Fruit fly (Drosophila melanogaster) whole organism, embryonic: ENCODE measurements around the gene Urm1.

Source experiments
- CG10462 ChIP-seq: fragments of 200-800 bp; sonication (Bioruptor generic); optimal IDR thresholded peaks from 2 replicates; lab custom pipeline; 2016; ENCODE audit warnings: missing biosample characterization, missing genetic modification characterization
- CG13123 ChIP-seq: fragments of 200-800 bp; sonication (Bioruptor generic); optimal IDR thresholded peaks from 2 replicates; lab custom pipeline; 2016; ENCODE audit warnings: missing biosample characterization, missing genetic modification characterization
- CG14050 ChIP-seq: fragments of 200-800 bp; sonication (Bioruptor generic); IDR thresholded peaks from 3 replicates; pipeline ENCODE4 v1.3.6; 2022; ENCODE audit warnings: missing biosample characterization, missing genetic modification characterization
- CG1603 ChIP-seq: fragments of 200-800 bp; sonication (Bioruptor generic); optimal IDR thresholded peaks from 2 replicates; lab custom pipeline; 2019; ENCODE audit warnings: missing biosample characterization, mild to moderate bottlenecking, missing genetic modification characterization, moderate library complexity
- CG17186 ChIP-seq: fragments of 200-800 bp; sonication (Bioruptor generic); optimal IDR thresholded peaks from 3 replicates; lab custom pipeline; 2017; ENCODE audit warnings: missing biosample characterization, missing genetic modification reagents, missing genetic modification characterization
- CG2120 ChIP-seq: fragments of 200-800 bp; sonication (Bioruptor generic); optimal IDR thresholded peaks from 3 replicates; lab custom pipeline; 2016; ENCODE audit warnings: missing biosample characterization, missing genetic modification characterization
- CG2875 ChIP-seq: fragments of 200-800 bp; sonication (Bioruptor generic); optimal IDR thresholded peaks from 2 replicates; lab custom pipeline; 2017; ENCODE audit warnings: missing biosample characterization, mild to moderate bottlenecking, missing genetic modification characterization, missing genetic modification reagents
- CG31224 ChIP-seq: fragments of 200-800 bp; sonication (Bioruptor generic); IDR thresholded peaks from 2 replicates; pipeline ENCODE4 v1.3.6; 2022; ENCODE audit warnings: missing biosample characterization, missing genetic modification characterization
- CG32772 ChIP-seq: fragments of 200-800 bp; sonication (Bioruptor generic); IDR thresholded peaks from 2 replicates; pipeline ENCODE4 v1.3.6; 2022; ENCODE audit warnings: missing biosample characterization, missing genetic modification characterization
- CG3726 ChIP-seq: fragments of 200-800 bp; sonication (Bioruptor generic); IDR thresholded peaks from 3 replicates; pipeline ENCODE4, ENCODE4 v1.3.6; 2022; ENCODE audit warnings: missing biosample characterization, missing genetic modification characterization
- CG43689 ChIP-seq: fragments of 200-800 bp; sonication (Bioruptor generic); IDR thresholded peaks from 2 replicates; pipeline ENCODE4 v1.3.6; 2022; ENCODE audit warnings: missing biosample characterization, missing genetic modification characterization
- CG4854 ChIP-seq: fragments of 200-800 bp; sonication (Bioruptor generic); optimal IDR thresholded peaks from 2 replicates; lab custom pipeline; 2016; ENCODE audit warnings: missing biosample characterization, missing genetic modification characterization, inconsistent platforms
- CG6254 ChIP-seq: fragments of 200-800 bp; sonication (Bioruptor generic); optimal IDR thresholded peaks from 3 replicates; lab custom pipeline; 2017; ENCODE audit warnings: mild to moderate bottlenecking, missing biosample characterization, missing genetic modification reagents, missing genetic modification characterization
- CG8924 ChIP-seq: fragments of 200-800 bp; optimal IDR thresholded peaks from 3 replicates; lab custom pipeline; 2019; ENCODE audit warnings: missing biosample characterization, mild to moderate bottlenecking, missing genetic modification characterization, moderate library complexity
- CG9437 ChIP-seq: fragments of 200-800 bp; sonication (Bioruptor generic); optimal IDR thresholded peaks from 2 replicates; lab custom pipeline; 2018; ENCODE audit warnings: missing biosample characterization, mild to moderate bottlenecking, missing genetic modification characterization
- CG9727 ChIP-seq: fragments of 200-800 bp; sonication (Bioruptor generic); optimal IDR thresholded peaks from 3 replicates; lab custom pipeline; 2017; ENCODE audit warnings: missing biosample characterization, mild to moderate bottlenecking, missing genetic modification characterization
- D19A ChIP-seq: fragments of 200-800 bp; optimal IDR thresholded peaks from 3 replicates; lab custom pipeline; 2019; ENCODE audit warnings: missing biosample characterization, mild to moderate bottlenecking, missing genetic modification characterization, moderate library complexity
- D19B ChIP-seq: fragments of 200-800 bp; sonication (Bioruptor generic); optimal IDR thresholded peaks from 2 replicates; lab custom pipeline; 2017; ENCODE audit warnings: missing biosample characterization, mild to moderate bottlenecking, missing genetic modification characterization
- Elba2 ChIP-seq: fragments of 200-800 bp; sonication (Bioruptor generic); optimal IDR thresholded peaks from 3 replicates; lab custom pipeline; 2016; ENCODE audit warnings: missing biosample characterization, missing genetic modification characterization
- Ets97D ChIP-seq: fragments of 200-800 bp; sonication (Bioruptor generic); optimal IDR thresholded peaks from 3 replicates; lab custom pipeline; 2016; ENCODE audit warnings: missing biosample characterization, missing genetic modification characterization
- Fer3 ChIP-seq: fragments of 200-800 bp; sonication (Bioruptor generic); optimal IDR thresholded peaks from 2 replicates; lab custom pipeline; 2018; ENCODE audit warnings: missing biosample characterization, mild to moderate bottlenecking, missing genetic modification characterization, moderate library complexity
- HLH54F ChIP-seq: fragments of 200-800 bp; sonication (Bioruptor generic); optimal IDR thresholded peaks from 3 replicates; lab custom pipeline; 2016; ENCODE audit warnings: missing biosample characterization, missing genetic modification characterization
- Hr3 ChIP-seq: fragments of 200-800 bp; sonication (Bioruptor generic); optimal IDR thresholded peaks from 3 replicates; lab custom pipeline; 2016; ENCODE audit warnings: missing biosample characterization, missing genetic modification characterization
- Hr39 ChIP-seq: fragments of >200 bp; optimal IDR thresholded peaks from 2 replicates; lab custom pipeline; 2017
- MBD-R2 ChIP-seq: fragments of 200-800 bp; sonication (Bioruptor generic); IDR thresholded peaks from 2 replicates; pipeline ENCODE4 v1.3.6; 2022; ENCODE audit warnings: missing biosample characterization, missing genetic modification characterization
- Mes4 ChIP-seq: fragments of 200-800 bp; sonication (Bioruptor generic); optimal IDR thresholded peaks from 2 replicates; lab custom pipeline; 2016; ENCODE audit warnings: missing biosample characterization, missing genetic modification characterization
- NFAT ChIP-seq: fragments of 200-800 bp; sonication (Bioruptor generic); IDR thresholded peaks from 2 replicates; pipeline ENCODE4 v1.3.6; 2022; ENCODE audit warnings: missing biosample characterization, missing genetic modification characterization
- Optix ChIP-seq: fragments of 200-800 bp; sonication (Bioruptor generic); IDR thresholded peaks from 3 replicates; pipeline ENCODE4 v1.3.6; 2022; ENCODE audit warnings: missing biosample characterization, missing genetic modification characterization
- Ravus ChIP-seq: fragments of 200-800 bp; sonication (Bioruptor generic); IDR thresholded peaks from 2 replicates; pipeline ENCODE4 v1.3.6; 2022; ENCODE audit warnings: missing biosample characterization, missing genetic modification characterization
- TFAM ChIP-seq: fragments of 200-800 bp; sonication (Bioruptor generic); optimal IDR thresholded peaks from 2 replicates; lab custom pipeline; 2017; ENCODE audit warnings: missing biosample characterization, missing genetic modification characterization, inconsistent platforms
- Tbp ChIP-seq: fragments of >200 bp; optimal IDR thresholded peaks from 2 replicates; lab custom pipeline; 2018; ENCODE audit warnings: missing biosample characterization, missing genetic modification characterization
- ase ChIP-seq: fragments of 200-800 bp; sonication (Bioruptor generic); IDR thresholded peaks from 3 replicates; pipeline ENCODE4 v1.3.6; 2022; ENCODE audit warnings: missing biosample characterization, missing genetic modification characterization
- bcd ChIP-seq: fragments of 200-800 bp; sonication (Bioruptor generic); optimal IDR thresholded peaks from 2 replicates; lab custom pipeline; 2017; ENCODE audit warnings: missing biosample characterization, mild to moderate bottlenecking, missing genetic modification characterization
- croc ChIP-seq: fragments of 200-800 bp; sonication (Bioruptor generic); conservative IDR thresholded peaks from 3 replicates; pipeline ENCODE4 v1.3.6; 2022; ENCODE audit warnings: missing biosample characterization, missing genetic modification characterization
- disco-r ChIP-seq: fragments of 200-800 bp; sonication (Bioruptor generic); optimal IDR thresholded peaks from 2 replicates; lab custom pipeline; 2016; ENCODE audit warnings: missing biosample characterization, missing genetic modification characterization
- dm ChIP-seq: fragments of 200-800 bp; sonication (Bioruptor generic); optimal IDR thresholded peaks from 3 replicates; lab custom pipeline; 2016; ENCODE audit warnings: missing biosample characterization, missing genetic modification characterization
- eve ChIP-seq, 2 experiments: fragments of >200 bp; optimal IDR thresholded peaks; 2 replicates each; lab custom pipeline; 2017; ENCODE audit warnings: missing biosample characterization in 2 of 2, missing genetic modification characterization in 2 of 2
- exex ChIP-seq: fragments of 200-800 bp; sonication (Bioruptor generic); optimal IDR thresholded peaks from 4 replicates; lab custom pipeline; 2018; ENCODE audit warnings: missing biosample characterization, mild to moderate bottlenecking, missing genetic modification characterization, moderate library complexity
- fu2 ChIP-seq: fragments of 200-800 bp; sonication (Bioruptor generic); optimal IDR thresholded peaks from 2 replicates; lab custom pipeline; 2016; ENCODE audit warnings: missing biosample characterization, missing genetic modification characterization
- gce ChIP-seq: fragments of 200-800 bp; sonication (Bioruptor generic); IDR thresholded peaks from 3 replicates; pipeline ENCODE4 v1.3.6; 2022; ENCODE audit warnings: missing biosample characterization, missing genetic modification characterization
- gro ChIP-seq: fragments of 200-800 bp; sonication (Bioruptor generic); optimal IDR thresholded peaks from 2 replicates; lab custom pipeline; 2016; ENCODE audit warnings: missing biosample characterization, missing genetic modification characterization
- ham ChIP-seq: fragments of 200-800 bp; sonication (Bioruptor generic); IDR thresholded peaks from 2 replicates; pipeline ENCODE4 v1.3.6; 2022; ENCODE audit warnings: missing biosample characterization, missing genetic modification characterization
- lab ChIP-seq: fragments of 200-800 bp; sonication (Bioruptor generic); optimal IDR thresholded peaks from 3 replicates; lab custom pipeline; 2017; ENCODE audit warnings: missing biosample characterization, missing genetic modification characterization, mild to moderate bottlenecking, moderate library complexity, missing genetic modification reagents
- mld ChIP-seq: fragments of 200-800 bp; sonication (Bioruptor generic); IDR thresholded peaks from 3 replicates; pipeline ENCODE4 v1.3.6; 2022; ENCODE audit warnings: missing biosample characterization, missing genetic modification characterization; ENCODE audit not compliant: partially characterized antibody
- nerfin-1 ChIP-seq: fragments of 200-800 bp; sonication (Bioruptor generic); optimal IDR thresholded peaks from 3 replicates; lab custom pipeline; 2019; ENCODE audit warnings: missing biosample characterization, mild to moderate bottlenecking, missing genetic modification characterization, moderate library complexity
- nmo ChIP-seq: fragments of 200-800 bp; sonication (Bioruptor generic); optimal IDR thresholded peaks from 2 replicates; lab custom pipeline; 2018; ENCODE audit warnings: missing biosample characterization, mild to moderate bottlenecking, missing genetic modification characterization, moderate library complexity
- pho ChIP-seq: fragments of 200-800 bp; sonication (Bioruptor generic); optimal IDR thresholded peaks from 2 replicates; lab custom pipeline; 2016; ENCODE audit warnings: missing biosample characterization, missing genetic modification characterization
- schlank ChIP-seq: fragments of 200-800 bp; sonication (Bioruptor generic); optimal IDR thresholded peaks from 2 replicates; lab custom pipeline; 2018; ENCODE audit warnings: missing biosample characterization, mild to moderate bottlenecking, missing genetic modification characterization
- seq ChIP-seq: fragments of 200-800 bp; sonication (Bioruptor generic); IDR thresholded peaks from 2 replicates; pipeline ENCODE4 v1.3.6; 2022; ENCODE audit warnings: missing biosample characterization, missing genetic modification characterization
- tin ChIP-seq: fragments of 200-800 bp; sonication (Bioruptor generic); optimal IDR thresholded peaks from 3 replicates; lab custom pipeline; 2016; ENCODE audit warnings: missing biosample characterization, missing genetic modification characterization
- tll ChIP-seq, 2 experiments: fragments of 200-800 bp in 1 of 2; fragments of >200 bp in 1 of 2; sonication (Bioruptor generic) in 1 of 2; optimal IDR thresholded peaks; 2 replicates each; lab custom pipeline; 2017 to 2019; ENCODE audit warnings: missing biosample characterization in 2 of 2, missing genetic modification characterization in 2 of 2, mild to moderate bottlenecking in 1 of 2, moderate library complexity in 1 of 2

The Urm1 gene

DNA sequence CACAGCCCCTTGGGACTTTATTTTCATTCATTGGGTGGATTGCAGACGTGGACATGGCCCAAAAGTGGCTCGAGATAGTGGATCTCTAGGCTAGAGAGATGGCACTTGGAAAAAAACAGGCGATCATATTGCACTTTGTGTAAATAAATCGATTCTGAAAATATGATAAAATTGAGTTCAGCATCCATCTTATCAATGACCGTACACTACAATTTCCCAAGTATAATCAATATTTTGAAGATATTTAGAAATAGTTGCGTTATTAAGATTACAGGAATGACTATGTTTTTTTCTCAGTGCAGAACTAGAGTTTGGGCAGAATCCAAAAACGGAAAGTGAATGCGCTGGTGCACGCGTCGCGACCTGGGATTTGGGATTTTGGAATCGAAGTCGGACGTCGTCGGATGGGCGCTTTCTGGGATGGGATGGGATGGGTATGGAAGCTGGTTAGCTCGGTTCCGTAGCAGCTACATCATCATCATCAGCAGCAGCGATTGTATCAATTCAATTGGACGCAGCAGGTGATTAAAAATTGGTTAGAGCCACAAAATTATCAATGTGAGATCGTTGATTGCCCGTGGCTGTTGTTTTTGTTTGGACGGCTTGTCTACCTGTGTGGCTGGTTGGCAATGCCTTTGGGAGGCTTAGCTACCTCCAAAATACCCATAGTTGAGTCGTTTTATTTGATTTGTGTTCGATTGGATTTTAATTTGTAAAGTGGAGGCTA is 5.3 kb downstream of the Urm1 start (continued):
- no peak for TF ChIP-seq Ravus
- TF ChIP-seq Elba2 (GFP tag; lab: Kevin White, UChicago): no peak
- TF ChIP-seq schlank (tag; lab: Kevin White, UChicago): no peak
- peak in 1 of 2 experiments; percentile 38 for TF ChIP-seq eve (GFP tag; optimal IDR thresholded peaks at IDR 0.05; lab: Kevin White, UChicago)
- TF ChIP-seq CG10462 (GFP tag; lab: Kevin White, UChicago): no peak
- no peak for TF ChIP-seq D19B (GFP tag; lab: Kevin White, UChicago)
- no peak for TF ChIP-seq Tbp (GFP tag; lab: Kevin White, UChicago)
- TF ChIP-seq HLH54F (GFP tag; lab: Kevin White, UChicago): no peak
- TF ChIP-seq CG6254: peak; percentile 35
- TF ChIP-seq Hr39 (lab: Kevin White, UChicago): no peak
- TF ChIP-seq Optix (GFP tag; lab: Robert Waterston, UW): no peak
- no peak for TF ChIP-seq seq (GFP tag; lab: Robert Waterston, UW)
- TF ChIP-seq ase (GFP tag; lab: Robert Waterston, UW): peak; percentile 29; the same call in 1 of the 3 replicates
- peak; percentile 69 for TF ChIP-seq CG1603 (tag; lab: Kevin White, UChicago)
- TF ChIP-seq CG32772 (GFP tag; lab: Robert Waterston, UW): peak; percentile 35; the same call in 1 of the 2 replicates
- TF ChIP-seq nmo (GFP tag; lab: Kevin White, UChicago): peak; percentile 74
- no peak for TF ChIP-seq nerfin-1 (tag; lab: Kevin White, UChicago)
- TF ChIP-seq CG8924 (tag; lab: Kevin White, UChicago): no peak
- no peak for TF ChIP-seq disco-r (GFP tag; lab: Kevin White, UChicago)
- TF ChIP-seq D19A (tag; lab: Kevin White, UChicago): no peak
- TF ChIP-seq CG9437: no peak
- TF ChIP-seq Hr3 (GFP tag; lab: Kevin White, UChicago): peak; percentile 21
- no peak for TF ChIP-seq CG4854 (GFP tag; lab: Kevin White, UChicago)
- no peak for TF ChIP-seq Mes4
- no peak for TF ChIP-seq CG13123 (GFP tag; lab: Kevin White, UChicago)
- peak; percentile 20 for TF ChIP-seq tin (GFP tag; lab: Kevin White, UChicago)
- no peak for TF ChIP-seq CG14050 (GFP tag; lab: Robert Waterston, UW)
- TF ChIP-seq CG2875 (GFP tag; lab: Kevin White, UChicago): no peak
- TF ChIP-seq Ets97D (GFP tag; lab: Kevin White, UChicago): no peak
- TF ChIP-seq mld (GFP tag; lab: Robert Waterston, UW): no peak
- TF ChIP-seq bcd (GFP tag; lab: Kevin White, UChicago): peak; percentile 25
- TF ChIP-seq CG3726 (GFP tag; lab: Robert Waterston, UW): 0 out of 3 replicates have a peak, but pooled peaks have one; percentile 49
- TF ChIP-seq fu2 (GFP tag; lab: Kevin White, UChicago): no peak
- TF ChIP-seq gce (GFP tag; lab: Robert Waterston, UW): no peak
- TF ChIP-seq CG17186 (GFP tag; lab: Kevin White, UChicago): no peak
- TF ChIP-seq TFAM (GFP tag; lab: Kevin White, UChicago): no peak
- TF ChIP-seq ham (GFP tag; lab: Robert Waterston, UW): no peak
- no peak for TF ChIP-seq CG9727 (GFP tag; lab: Kevin White, UChicago)
- TF ChIP-seq MBD-R2: no peak
- TF ChIP-seq CG2120 (GFP tag; lab: Kevin White, UChicago): no peak
- TF ChIP-seq gro (GFP tag; lab: Kevin White, UChicago): no peak
- TF ChIP-seq lab (GFP tag; lab: Kevin White, UChicago): no peak
- no peak for TF ChIP-seq exex (tag; lab: Kevin White, UChicago)
- TF ChIP-seq CG31224: no peak
- TF ChIP-seq croc (GFP tag; lab: Robert Waterston, UW): peak; percentile 30; the same call in 2 of the 3 replicates
- no peak for TF ChIP-seq dm (GFP tag; lab: Kevin White, UChicago)
- no peak for TF ChIP-seq tll (GFP tag; optimal IDR thresholded peaks at IDR 0.05; lab: Kevin White, UChicago)
- TF ChIP-seq Fer3 (tag; lab: Kevin White, UChicago): no peak
- no peak for TF ChIP-seq CG43689 (GFP tag; lab: Robert Waterston, UW)
- no peak for TF ChIP-seq NFAT
- TF ChIP-seq pho: no peak
